Fruit fly (Drosophila melanogaster): ENCODE data around the gene raskol.

Gene raskol

DNA sequence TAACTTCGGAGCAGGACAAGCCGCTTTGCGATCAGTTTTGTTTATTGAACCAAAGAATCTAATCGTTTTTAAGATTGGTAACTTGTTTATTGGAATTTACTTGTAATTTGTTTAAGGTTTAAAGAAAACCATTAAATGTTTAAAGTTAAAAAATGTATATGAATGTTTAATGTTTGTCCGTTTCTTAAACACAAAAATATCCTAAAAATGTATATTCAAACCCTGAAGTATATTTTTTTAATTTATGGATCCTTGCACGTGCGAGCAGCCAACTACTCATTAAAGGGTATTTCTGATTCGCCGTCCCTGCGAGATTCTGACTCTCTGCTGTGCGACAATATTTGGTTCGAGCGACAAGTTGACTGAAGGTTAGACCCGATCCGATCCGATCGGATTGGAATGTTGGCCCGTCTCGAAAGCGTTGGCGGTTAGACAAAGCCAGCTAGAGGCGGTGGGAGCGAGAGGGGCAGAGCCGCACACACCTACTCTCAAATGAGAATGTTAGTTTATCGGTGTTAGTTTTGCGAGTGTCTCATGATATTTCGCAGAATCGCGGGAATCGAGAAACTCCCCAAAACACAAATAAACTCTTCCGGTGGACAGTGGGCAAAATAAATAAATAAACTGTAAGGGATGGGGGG lies 11.0 kb upstream of the raskol start (continued):
- TF ChIP-seq gsb (GFP tag; IDR thresholded peaks at IDR 0.05) = peak; percentile 69
- TF ChIP-seq CG9437 (GFP tag; optimal IDR thresholded peaks at IDR 0.05) = peak; percentile 87
- peak; percentile 55 for TF ChIP-seq NC2α (GFP tag; optimal IDR thresholded peaks at IDR 0.05)
- peak in 1 of 3 experiments; percentile 58 for TF ChIP-seq Stat92E (GFP tag; optimal IDR thresholded peaks at IDR 0.05)
- TF ChIP-seq ap (GFP tag; IDR thresholded peaks at IDR 0.05) = peak; percentile 43; the same call in 1 of the 2 replicates
- peak; percentile 65 for TF ChIP-seq Nf-YA (GFP tag; IDR thresholded peaks at IDR 0.05)
- peak; percentile 55 for TF ChIP-seq CG7928 (GFP tag; optimal IDR thresholded peaks at IDR 0.05)
- TF ChIP-seq Asciz (GFP tag; optimal IDR thresholded peaks at IDR 0.05) = peak; percentile 82
- peak; percentile 88 for TF ChIP-seq phol (tag; optimal IDR thresholded peaks at IDR 0.05)
- TF ChIP-seq CG11696 (GFP tag; IDR thresholded peaks at IDR 0.05) = peak; percentile 46; the same call in 1 of the 2 replicates
- TF ChIP-seq Sin3A (optimal IDR thresholded peaks at IDR 0.05) = no peak
- no peak for TF ChIP-seq Awh (GFP tag; IDR thresholded peaks at IDR 0.05)
- peak; percentile 93 for TF ChIP-seq CG13424 (tag; optimal IDR thresholded peaks at IDR 0.05)
- TF ChIP-seq pan (optimal IDR thresholded peaks at IDR 0.05) = no peak
- TF ChIP-seq pan (GFP tag; optimal IDR thresholded peaks at IDR 0.05 in 1 of 2, IDR thresholded peaks at IDR 0.05 in 1 of 2) = peak in 1 of 2 experiments; percentile 70
- TF ChIP-seq CG6791 (GFP tag; IDR thresholded peaks at IDR 0.05; ENCODE audit: partially characterized antibody) = no peak
- peak; percentile 80 for TF ChIP-seq chn (GFP tag; optimal IDR thresholded peaks at IDR 0.05)
- TF ChIP-seq CG2120 (GFP tag; optimal IDR thresholded peaks at IDR 0.05) = peak; percentile 92
- TF ChIP-seq Adf1 (GFP tag; IDR thresholded peaks at IDR 0.05) = no peak
- peak; percentile 72 for TF ChIP-seq slp2 (GFP tag; optimal IDR thresholded peaks at IDR 0.05)
- TF ChIP-seq Poxn (GFP tag; IDR thresholded peaks at IDR 0.05) = peak; percentile 44; the same call in 1 of the 2 replicates
- peak; percentile 89 for TF ChIP-seq CG15011 (GFP tag; optimal IDR thresholded peaks at IDR 0.05)
- TF ChIP-seq CG30403 (GFP tag; optimal IDR thresholded peaks at IDR 0.05) = peak; percentile 92
- TF ChIP-seq CG17385 (GFP tag; optimal IDR thresholded peaks at IDR 0.05) = peak; percentile 85
- TF ChIP-seq CG18476 (GFP tag; optimal IDR thresholded peaks at IDR 0.05) = peak; percentile 85
- peak; percentile 95 for TF ChIP-seq CoRest (tag; optimal IDR thresholded peaks at IDR 0.05)
- peak; percentile 61 for TF ChIP-seq Myb (GFP tag; optimal IDR thresholded peaks at IDR 0.05)
- TF ChIP-seq pros (GFP tag; optimal IDR thresholded peaks at IDR 0.05) = peak; percentile 54
- TF ChIP-seq gcm (GFP tag; optimal IDR thresholded peaks at IDR 0.05) = peak; percentile 86
- peak; percentile 87 for TF ChIP-seq CG10979 (tag; optimal IDR thresholded peaks at IDR 0.05)
- TF ChIP-seq Lpt (GFP tag; optimal IDR thresholded peaks at IDR 0.05) = no peak
- peak; percentile 86 for TF ChIP-seq CG6765 (GFP tag; optimal IDR thresholded peaks at IDR 0.05)
- TF ChIP-seq nom (GFP tag; optimal IDR thresholded peaks at IDR 0.05) = peak; percentile 71
- peak; percentile 38 for TF ChIP-seq CG1603 (tag; optimal IDR thresholded peaks at IDR 0.05)
- TF ChIP-seq Hr51 (GFP tag; optimal IDR thresholded peaks at IDR 0.05) = peak; percentile 82 to 92
- peak in 1 of 2 experiments; percentile 73 for TF ChIP-seq Eip74EF (GFP tag; optimal IDR thresholded peaks at IDR 0.05)
- TF ChIP-seq Taf1 (GFP tag; IDR thresholded peaks at IDR 0.05) = 0 out of 2 replicates have a peak, but pooled peaks have one; percentile 14
- TF ChIP-seq CG31224 (GFP tag; IDR thresholded peaks at IDR 0.05) = peak; percentile 62; the same call in 1 of the 2 replicates
- no peak for TF ChIP-seq hth (optimal IDR thresholded peaks at IDR 0.05)
- TF ChIP-seq CG3281 (GFP tag; optimal IDR thresholded peaks at IDR 0.05) = peak; percentile 92
- peak; percentile 69 for TF ChIP-seq ewg (GFP tag; optimal IDR thresholded peaks at IDR 0.05)
- peak; percentile 7; the same call in 1 of the 2 replicates for TF ChIP-seq peb (GFP tag; IDR thresholded peaks at IDR 0.05)
- TF ChIP-seq Sox100B (GFP tag; optimal IDR thresholded peaks at IDR 0.05) = peak; percentile 94
- peak; percentile 90 for TF ChIP-seq CG15269 (tag; optimal IDR thresholded peaks at IDR 0.05)
- TF ChIP-seq CG7271 (tag; optimal IDR thresholded peaks at IDR 0.05) = no peak
- peak in 1 of 2 experiments; percentile 49 for TF ChIP-seq insv (GFP tag; optimal IDR thresholded peaks at IDR 0.05)
- TF ChIP-seq CG1602 (GFP tag; optimal IDR thresholded peaks at IDR 0.05) = peak; percentile 82
- TF ChIP-seq Dll (GFP tag; IDR thresholded peaks at IDR 0.05; ENCODE audit: partially characterized antibody) = no peak
- peak; percentile 72 for TF ChIP-seq Vsx1 (GFP tag; optimal IDR thresholded peaks at IDR 0.05)
